Fruit fly (Drosophila melanogaster) whole organism: ENCODE results near the gene CG5662.

Experiments
- CG8478 ChIP-seq: fragments of >200 bp; optimal IDR thresholded peaks from 2 replicates; lab custom pipeline; 2018; ENCODE audit warnings: inconsistent platforms
- Dll ChIP-seq: fragments of >200 bp; optimal IDR thresholded peaks from 2 replicates; lab custom pipeline; 2017
- EcR ChIP-seq, 2 experiments: fragments of >200 bp; optimal IDR thresholded peaks; 2 replicates each; lab custom pipeline; 2017; ENCODE audit warnings: missing biosample characterization in 2 of 2, missing genetic modification characterization in 2 of 2, missing genetic modification reagents in 2 of 2
- pan ChIP-seq: fragments of >200 bp; optimal IDR thresholded peaks from 2 replicates; lab custom pipeline; 2017
- psq ChIP-seq: fragments of >200 bp; optimal IDR thresholded peaks from 2 replicates; lab custom pipeline; 2017
- usp ChIP-seq: fragments of >200 bp; optimal IDR thresholded peaks from 2 replicates; lab custom pipeline; 2017; ENCODE audit warnings: missing biosample characterization, missing genetic modification characterization, mixed read lengths

CG5662 gene

dm6 chrX:15229775-15230174 is 19.6 kb downstream of the CG5662 start, which contains the start of gene CG9101:
CG9101 (minus strand) TSS chrX:15229875.
- TF ChIP-seq psq (lab: Kevin White, UChicago): no peak
- TF ChIP-seq pan (lab: Kevin White, UChicago): no peak
- TF ChIP-seq usp (GFP tag; lab: Kevin White, UChicago): no peak
- no peak for TF ChIP-seq Dll (lab: Kevin White, UChicago)
- TF ChIP-seq EcR (GFP tag; optimal IDR thresholded peaks at IDR 0.05; lab: Kevin White, UChicago): no peak
- TF ChIP-seq CG8478 (lab: Kevin White, UChicago): no peak

DNA sequence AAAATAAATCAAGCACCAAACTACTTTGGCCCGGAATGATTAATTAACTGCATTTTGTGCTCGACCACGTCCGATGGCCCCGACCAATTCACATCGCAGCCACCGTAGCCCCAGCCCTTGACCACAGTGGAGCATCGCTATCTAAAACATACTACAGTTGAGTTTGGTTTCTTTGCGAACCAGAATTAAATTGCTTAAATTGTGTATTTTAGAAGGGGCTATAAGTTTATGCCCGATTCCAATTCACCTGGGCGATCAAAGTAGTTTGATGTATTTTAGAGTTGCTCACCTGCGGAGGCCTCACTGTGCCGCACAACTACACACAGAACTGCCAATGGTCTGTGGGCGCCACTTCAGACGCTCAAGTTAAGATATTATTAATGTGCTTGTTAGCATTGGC is 25.1 kb downstream of the CG5662 start:
- TF ChIP-seq psq (lab: Kevin White, UChicago) (no peak), Dll (lab: Kevin White, UChicago) (no peak), CG8478 (lab: Kevin White, UChicago) (no peak), pan (lab: Kevin White, UChicago) (no peak), usp (GFP tag; lab: Kevin White, UChicago) (no peak), EcR (GFP tag; optimal IDR thresholded peaks at IDR 0.05; lab: Kevin White, UChicago) (no peak)

dm6 chrX:15244813-15245212 is 34.6 kb downstream of the CG5662 start, which contains the start of gene PPYR1:
PPYR1 (minus strand) TSS chrX:15244913.
- TF ChIP-seq CG8478 (lab: Kevin White, UChicago) (no peak), EcR (GFP tag; optimal IDR thresholded peaks at IDR 0.05; lab: Kevin White, UChicago) (no peak), Dll (lab: Kevin White, UChicago) (no peak), usp (GFP tag; lab: Kevin White, UChicago) (no peak), psq (lab: Kevin White, UChicago) (no peak), pan (lab: Kevin White, UChicago) (no peak)

- TF ChIP-seq pan (lab: Kevin White, UChicago) (no peak), usp (GFP tag; lab: Kevin White, UChicago) (no peak), CG8478 (lab: Kevin White, UChicago) (no peak), Dll (lab: Kevin White, UChicago) (no peak), EcR (GFP tag; optimal IDR thresholded peaks at IDR 0.05; lab: Kevin White, UChicago) (no peak), psq (lab: Kevin White, UChicago) (no peak)
Observed at dm6 chrX:15259295-15259694, 49.1 kb downstream of the CG5662 start.
